Worm (Caenorhabditis elegans) whole organism, young adult: ENCODE results near the gene pxmp-4.

Experiments used
- F49E8.2 ChIP-seq: sonication (generic microtip); optimal IDR thresholded peaks from 3 replicates; lab custom pipeline; 2017; ENCODE audit warnings: missing genetic modification characterization, mild to moderate bottlenecking, missing compliant biosample characterization, antibody characterized with exemption, moderate library complexity; ENCODE audit not compliant: insufficient read depth
- F55B11.4 ChIP-seq: sonication (generic microtip); optimal IDR thresholded peaks from 2 replicates; lab custom pipeline; 2016; ENCODE audit warnings: missing compliant biosample characterization, missing genetic modification characterization, borderline replicate concordance; ENCODE audit not compliant: insufficient read depth
- Y56A3A.18 ChIP-seq: fragments of 200-800 bp; sonication (Bioruptor generic); IDR thresholded peaks from 2 replicates; pipeline ENCODE4 v1.3.6; 2022; ENCODE audit warnings: missing genetic modification reagents, missing genetic modification characterization, missing compliant biosample characterization
- ama-1 ChIP-seq, 3 experiments: fragments of 150-350 bp in 1 of 3; sonication (generic microtip) in 2 of 3; optimal IDR thresholded peaks; 2 replicates each; lab custom pipeline; 2014 to 2018; ENCODE audit warnings: missing biosample characterization in 2 of 3, missing genetic modification characterization in 2 of 3, missing genetic modification reagents in 2 of 3
- atf-7 ChIP-seq: sonication (generic microtip); optimal IDR thresholded peaks from 2 replicates; lab custom pipeline; 2017; ENCODE audit warnings: mild to moderate bottlenecking, missing genetic modification characterization, missing compliant biosample characterization
- bed-2 ChIP-seq: fragments of 200-800 bp; sonication (Bioruptor generic); IDR thresholded peaks from 2 replicates; pipeline ENCODE4 v1.3.6; 2022; ENCODE audit warnings: missing genetic modification reagents, missing genetic modification characterization, missing compliant biosample characterization
- gei-17 ChIP-seq: fragments of 200-800 bp; sonication (Bioruptor generic); optimal IDR thresholded peaks from 2 replicates; lab custom pipeline; 2018; ENCODE audit warnings: mild to moderate bottlenecking, missing genetic modification characterization, missing compliant biosample characterization
- unc-130 ChIP-seq: sonication (generic microtip); optimal IDR thresholded peaks from 2 replicates; lab custom pipeline; 2016; ENCODE audit warnings: missing genetic modification reagents, missing genetic modification characterization, missing compliant biosample characterization
- unc-62 ChIP-seq: fragments of 150-350 bp; optimal IDR thresholded peaks from 2 replicates; lab custom pipeline; 2014; ENCODE audit warnings: missing biosample characterization, missing genetic modification reagents, missing genetic modification characterization
- ztf-26 ChIP-seq: sonication (generic microtip); optimal IDR thresholded peaks from 2 replicates; lab custom pipeline; 2017; ENCODE audit warnings: missing genetic modification characterization, missing compliant biosample characterization
- ztf-3 ChIP-seq: fragments of 200-800 bp; sonication (Bioruptor generic); optimal IDR thresholded peaks from 2 replicates; lab custom pipeline; 2018; ENCODE audit warnings: mild to moderate bottlenecking, missing genetic modification characterization, missing compliant biosample characterization

DNA sequence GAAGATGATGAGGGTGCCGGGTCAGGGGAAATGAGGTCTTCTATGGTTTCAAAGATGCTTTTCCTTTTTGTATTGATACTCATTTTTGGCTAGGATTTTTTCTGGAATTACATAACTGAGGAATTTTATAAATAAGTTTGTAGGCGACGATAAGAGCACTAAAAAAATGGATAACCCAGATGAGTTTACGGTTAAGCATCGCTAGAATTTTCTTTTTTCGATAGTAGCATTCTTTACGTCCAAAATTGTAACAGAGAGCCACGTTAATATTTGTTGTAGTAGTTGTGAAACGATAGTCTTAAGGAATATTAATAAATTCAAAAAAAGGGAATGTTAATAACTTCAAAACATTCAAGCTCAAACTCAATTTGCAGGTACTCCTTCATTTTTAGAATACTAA, 23.4 kb downstream of the pxmp-4 start, which contains the start of gene snai-1:
- TF ChIP-seq ztf-26 = no peak
- no peak for TF ChIP-seq F49E8.2 (tag; lab: Kevin White, UChicago)
- TF ChIP-seq F55B11.4 = no peak
- no peak for TF ChIP-seq ama-1 (optimal IDR thresholded peaks at IDR 0.05; lab: Kevin White, UChicago)
- no peak for TF ChIP-seq ama-1 (GFP tag; optimal IDR thresholded peaks at IDR 0.05; lab: Kevin White, UChicago)
- TF ChIP-seq Y56A3A.18 (GFP tag; lab: Robert Waterston, UW) = no peak
- TF ChIP-seq ztf-3 (GFP tag; lab: Kevin White, UChicago) = no peak
- no peak for TF ChIP-seq atf-7
- TF ChIP-seq unc-62 (GFP tag; lab: Kevin White, UChicago) = no peak
- no peak for TF ChIP-seq gei-17 (GFP tag; lab: Kevin White, UChicago)
- TF ChIP-seq bed-2 (GFP tag; lab: Robert Waterston, UW) = no peak
- no peak for TF ChIP-seq unc-130 (GFP tag; lab: Kevin White, UChicago)
